Worm (Caenorhabditis elegans) whole organism, L1 larva: ENCODE results near the gene Y48C3A.20.

Source experiments
- aha-1 ChIP-seq: fragments of 150-350 bp; optimal IDR thresholded peaks from 2 replicates; lab custom pipeline; 2014; ENCODE audit warnings: missing biosample characterization, missing genetic modification characterization
- egl-13 ChIP-seq: sonication (generic microtip); optimal IDR thresholded peaks from 2 replicates; lab custom pipeline; 2016; ENCODE audit warnings: missing genotype, missing genetic modification reagents, missing genetic modification characterization, missing compliant biosample characterization
- lsy-2 ChIP-seq, 2 experiments: fragments of 150-350 bp; optimal IDR thresholded peaks; 2 replicates each; lab custom pipeline; 2014; ENCODE audit warnings: missing biosample characterization in 2 of 2, missing genetic modification characterization in 2 of 2
- nhr-11 ChIP-seq: fragments of 150-350 bp; optimal IDR thresholded peaks from 2 replicates; lab custom pipeline; 2014; ENCODE audit warnings: missing biosample characterization, missing genetic modification characterization
- pag-3 ChIP-seq: sonication (generic microtip); optimal IDR thresholded peaks from 2 replicates; lab custom pipeline; 2017; ENCODE audit warnings: missing genetic modification characterization, mild to moderate bottlenecking, missing compliant biosample characterization, antibody characterized with exemption, borderline replicate concordance; ENCODE audit not compliant: insufficient read depth
- snpc-4 ChIP-seq: fragments of 150-350 bp; optimal IDR thresholded peaks from 2 replicates; lab custom pipeline; 2014; ENCODE audit warnings: missing biosample characterization, missing genetic modification characterization

- no peak for TF ChIP-seq snpc-4 (tag; lab: Kevin White, UChicago)
- TF ChIP-seq aha-1: no peak
- no peak for TF ChIP-seq nhr-11 (tag; lab: Kevin White, UChicago)
- no peak for TF ChIP-seq lsy-2 (tag; optimal IDR thresholded peaks at IDR 0.05; lab: Kevin White, UChicago)
- no peak for TF ChIP-seq pag-3 (tag; lab: Kevin White, UChicago)
- no peak for TF ChIP-seq egl-13 (tag; lab: Kevin White, UChicago)
Measured at ce11 chrII:13321235-13321634, 48.2 kb upstream of the Y48C3A.20 start.
